Fruit fly (Drosophila melanogaster) whole organism, embryonic: Measurements from ENCODE around the gene CG6569.

Source experiments
- Aef1 ChIP-seq: fragments of 200-800 bp; sonication (Bioruptor generic); IDR thresholded peaks from 3 replicates; pipeline ENCODE4 v1.3.6; 2022; ENCODE audit warnings: missing biosample characterization, missing genetic modification characterization
- Bgb ChIP-seq: fragments of 200-800 bp; sonication (Bioruptor generic); IDR thresholded peaks from 2 replicates; pipeline ENCODE4 v1.3.6; 2022; ENCODE audit warnings: missing biosample characterization, missing genetic modification characterization; ENCODE audit not compliant: partially characterized antibody
- CG10321 ChIP-seq: fragments of 200-800 bp; sonication (Bioruptor generic); IDR thresholded peaks from 2 replicates; pipeline ENCODE4 v1.3.6; 2022; ENCODE audit warnings: missing biosample characterization, missing genetic modification characterization
- CG10366 ChIP-seq: fragments of 200-800 bp; sonication (Bioruptor generic); IDR thresholded peaks from 2 replicates; pipeline ENCODE4 v1.3.6; 2022; ENCODE audit warnings: missing biosample characterization, missing genetic modification characterization
- CG10654 ChIP-seq: fragments of 200-800 bp; sonication (Bioruptor generic); optimal IDR thresholded peaks from 2 replicates; lab custom pipeline; 2016; ENCODE audit warnings: missing biosample characterization, missing genetic modification characterization
- CG10979 ChIP-seq: fragments of 200-800 bp; sonication (Bioruptor generic); optimal IDR thresholded peaks from 2 replicates; lab custom pipeline; 2018; ENCODE audit warnings: missing biosample characterization, mild to moderate bottlenecking, missing genetic modification characterization, moderate library complexity
- CG11504 ChIP-seq: fragments of 200-800 bp; sonication (Bioruptor generic); optimal IDR thresholded peaks from 3 replicates; lab custom pipeline; 2019; ENCODE audit warnings: missing biosample characterization, mild to moderate bottlenecking, missing genetic modification characterization, moderate library complexity
- CG11695 ChIP-seq: fragments of 200-800 bp; sonication (Bioruptor generic); IDR thresholded peaks from 3 replicates; pipeline ENCODE4 v1.3.6; 2022; ENCODE audit warnings: missing biosample characterization, missing genetic modification characterization
- CG12769 ChIP-seq: fragments of 200-800 bp; sonication (Bioruptor generic); optimal IDR thresholded peaks from 2 replicates; lab custom pipeline; 2019; ENCODE audit warnings: missing biosample characterization, mild to moderate bottlenecking, missing genetic modification characterization, moderate library complexity
- CG17359 ChIP-seq: fragments of 200-800 bp; sonication (Bioruptor generic); optimal IDR thresholded peaks from 3 replicates; lab custom pipeline; 2018; ENCODE audit warnings: missing biosample characterization, mild to moderate bottlenecking, missing genetic modification characterization, moderate library complexity
- CG18619 ChIP-seq: fragments of 200-800 bp; sonication (Bioruptor generic); optimal IDR thresholded peaks from 3 replicates; lab custom pipeline; 2017; ENCODE audit warnings: missing biosample characterization, mild to moderate bottlenecking, missing genetic modification characterization
- CG2202 ChIP-seq: fragments of 200-800 bp; sonication (Bioruptor generic); optimal IDR thresholded peaks from 2 replicates; lab custom pipeline; 2018; ENCODE audit warnings: missing biosample characterization, mild to moderate bottlenecking, missing genetic modification characterization
- CG2678 ChIP-seq: fragments of 200-800 bp; sonication (Bioruptor generic); optimal IDR thresholded peaks from 3 replicates; lab custom pipeline; 2019; ENCODE audit warnings: missing biosample characterization, mild to moderate bottlenecking, missing genetic modification characterization, moderate library complexity
- CG2712 ChIP-seq: fragments of 200-800 bp; optimal IDR thresholded peaks from 3 replicates; lab custom pipeline; 2019; ENCODE audit warnings: missing biosample characterization, mild to moderate bottlenecking, missing genetic modification characterization, moderate library complexity
- CG2875 ChIP-seq: fragments of 200-800 bp; sonication (Bioruptor generic); optimal IDR thresholded peaks from 2 replicates; lab custom pipeline; 2017; ENCODE audit warnings: missing biosample characterization, mild to moderate bottlenecking, missing genetic modification characterization, missing genetic modification reagents
- CG4360 ChIP-seq: fragments of 200-800 bp; sonication (Bioruptor generic); IDR thresholded peaks from 2 replicates; pipeline ENCODE4 v1.3.6; 2022; ENCODE audit warnings: missing biosample characterization, missing genetic modification characterization
- CG6654 ChIP-seq: fragments of 200-800 bp; sonication (Bioruptor generic); optimal IDR thresholded peaks from 2 replicates; lab custom pipeline; 2017; ENCODE audit warnings: missing biosample characterization, mild to moderate bottlenecking, missing genetic modification characterization
- CG7556 ChIP-seq: fragments of 200-800 bp; sonication (Bioruptor generic); optimal IDR thresholded peaks from 2 replicates; lab custom pipeline; 2017; ENCODE audit warnings: missing biosample characterization, mild to moderate bottlenecking, missing genetic modification characterization
- CG7963 ChIP-seq: fragments of 200-800 bp; sonication (Bioruptor generic); IDR thresholded peaks from 3 replicates; pipeline ENCODE4 v1.3.6; 2022; ENCODE audit warnings: missing biosample characterization, missing genetic modification characterization; ENCODE audit not compliant: partially characterized antibody
- CG8089 ChIP-seq: fragments of 200-800 bp; sonication (Bioruptor generic); optimal IDR thresholded peaks from 3 replicates; lab custom pipeline; 2016; ENCODE audit warnings: missing biosample characterization, missing genetic modification characterization
- CG8388 ChIP-seq: fragments of 200-800 bp; sonication (Bioruptor generic); optimal IDR thresholded peaks from 2 replicates; lab custom pipeline; 2019; ENCODE audit warnings: missing biosample characterization, mild to moderate bottlenecking, missing genetic modification characterization, moderate library complexity
- Dad ChIP-seq: fragments of 200-800 bp; sonication (Bioruptor generic); optimal IDR thresholded peaks from 3 replicates; lab custom pipeline; 2016; ENCODE audit warnings: missing biosample characterization, missing genetic modification characterization
- Deaf1 ChIP-seq: fragments of 200-800 bp; optimal IDR thresholded peaks from 3 replicates; lab custom pipeline; 2019; ENCODE audit warnings: missing biosample characterization, mild to moderate bottlenecking, missing genetic modification characterization, moderate library complexity
- E2f2 ChIP-seq: fragments of 200-800 bp; sonication (Bioruptor generic); IDR thresholded peaks from 2 replicates; pipeline ENCODE4 v1.3.6; 2022; ENCODE audit warnings: missing biosample characterization, missing genetic modification characterization
- GATAe ChIP-seq: fragments of 200-800 bp; sonication (Bioruptor generic); conservative IDR thresholded peaks from 2 replicates; pipeline ENCODE4 v1.3.6; 2022; ENCODE audit warnings: missing biosample characterization, missing genetic modification characterization
- HLH54F ChIP-seq: fragments of 200-800 bp; sonication (Bioruptor generic); optimal IDR thresholded peaks from 3 replicates; lab custom pipeline; 2016; ENCODE audit warnings: missing biosample characterization, missing genetic modification characterization
- Med ChIP-seq: fragments of 200-800 bp; sonication (Bioruptor generic); peaks from one replicate; lab custom pipeline; 2016; ENCODE audit warnings: missing biosample characterization, missing genetic modification characterization, mild to moderate bottlenecking, inconsistent platforms, moderate library complexity
- Meics ChIP-seq: fragments of 200-800 bp; sonication (Bioruptor generic); optimal IDR thresholded peaks from 2 replicates; lab custom pipeline; 2017; ENCODE audit warnings: missing biosample characterization, mild to moderate bottlenecking, missing genetic modification characterization
- Nf-YB ChIP-seq: fragments of 200-800 bp; sonication (Bioruptor generic); optimal IDR thresholded peaks from 3 replicates; lab custom pipeline; 2019; ENCODE audit warnings: missing biosample characterization, mild to moderate bottlenecking, missing genetic modification characterization, moderate library complexity
- PHDP ChIP-seq: fragments of 200-800 bp; sonication (Bioruptor generic); optimal IDR thresholded peaks from 3 replicates; lab custom pipeline; 2018; ENCODE audit warnings: missing biosample characterization, mild to moderate bottlenecking, missing genetic modification characterization, moderate library complexity
- Spps ChIP-seq: fragments of 200-800 bp; sonication (Bioruptor generic); optimal IDR thresholded peaks from 2 replicates; lab custom pipeline; 2018; ENCODE audit warnings: missing biosample characterization, mild to moderate bottlenecking, missing genetic modification characterization
- cad ChIP-seq: fragments of >200 bp; optimal IDR thresholded peaks from 2 replicates; lab custom pipeline; 2017; ENCODE audit warnings: missing biosample characterization, missing genetic modification characterization
- chm ChIP-seq: fragments of 200-800 bp; sonication (Bioruptor generic); IDR thresholded peaks from 2 replicates; pipeline ENCODE4 v1.3.6; 2022; ENCODE audit warnings: missing biosample characterization, missing genetic modification characterization
- da ChIP-seq: fragments of 200-800 bp; sonication (Bioruptor generic); optimal IDR thresholded peaks from 2 replicates; lab custom pipeline; 2016; ENCODE audit warnings: missing biosample characterization, missing genetic modification characterization
- dati ChIP-seq: fragments of 200-800 bp; sonication (Bioruptor generic); IDR thresholded peaks from 2 replicates; pipeline ENCODE4 v1.3.6; 2022; ENCODE audit warnings: missing biosample characterization, missing genetic modification characterization
- dmrt11E ChIP-seq: fragments of 200-800 bp; sonication (Bioruptor generic); optimal IDR thresholded peaks from 3 replicates; lab custom pipeline; 2018; ENCODE audit warnings: missing biosample characterization, mild to moderate bottlenecking, missing genetic modification characterization, moderate library complexity
- ftz-f1 ChIP-seq: fragments of 200-800 bp; sonication (Bioruptor generic); optimal IDR thresholded peaks from 2 replicates; lab custom pipeline; 2016; ENCODE audit warnings: missing biosample characterization, missing genetic modification characterization
- grn ChIP-seq: fragments of 200-800 bp; sonication (Bioruptor generic); optimal IDR thresholded peaks from 3 replicates; lab custom pipeline; 2017; ENCODE audit warnings: missing biosample characterization, missing genetic modification characterization
- jigr1 ChIP-seq: fragments of 200-800 bp; sonication (Bioruptor generic); IDR thresholded peaks from 3 replicates; pipeline ENCODE4 v1.3.6; 2022; ENCODE audit warnings: missing biosample characterization, missing genetic modification characterization
- nmo ChIP-seq: fragments of 200-800 bp; sonication (Bioruptor generic); optimal IDR thresholded peaks from 2 replicates; lab custom pipeline; 2018; ENCODE audit warnings: missing biosample characterization, mild to moderate bottlenecking, missing genetic modification characterization, moderate library complexity
- p53 ChIP-seq: fragments of 200-800 bp; sonication (Bioruptor generic); optimal IDR thresholded peaks from 2 replicates; lab custom pipeline; 2016; ENCODE audit warnings: missing biosample characterization, missing genetic modification characterization
- psq ChIP-seq: fragments of 200-800 bp; sonication (Bioruptor generic); optimal IDR thresholded peaks from 2 replicates; lab custom pipeline; 2017; ENCODE audit warnings: missing biosample characterization, missing genetic modification characterization
- rib ChIP-seq: fragments of 200-800 bp; sonication (Bioruptor generic); IDR thresholded peaks from 2 replicates; pipeline ENCODE4 v1.3.6; 2022; ENCODE audit warnings: missing biosample characterization, missing genetic modification characterization
- row ChIP-seq: fragments of 200-800 bp; sonication (Bioruptor generic); IDR thresholded peaks from 3 replicates; pipeline ENCODE4 v1.3.6; 2022; ENCODE audit warnings: missing biosample characterization, missing genetic modification characterization
- salm ChIP-seq: fragments of 200-800 bp; sonication (Bioruptor generic); optimal IDR thresholded peaks from 2 replicates; lab custom pipeline; 2018; ENCODE audit warnings: missing biosample characterization, mild to moderate bottlenecking, missing genetic modification characterization
- sens-2 ChIP-seq: fragments of 200-800 bp; sonication (Bioruptor generic); IDR thresholded peaks from 2 replicates; pipeline ENCODE4 v1.3.6; 2022; ENCODE audit warnings: missing biosample characterization, missing genetic modification characterization
- shn ChIP-seq: fragments of 200-800 bp; sonication (Bioruptor generic); optimal IDR thresholded peaks from 3 replicates; lab custom pipeline; 2016; ENCODE audit warnings: missing biosample characterization, missing genetic modification characterization

Gene CG6569

dm6 chr3R:21835388-21836200, 32.1 kb downstream of the CG6569 start (continued):
- no peak for TF ChIP-seq CG10979
- no peak for TF ChIP-seq CG10366 (GFP tag; lab: Robert Waterston, UW)
- peak; percentile 30 for TF ChIP-seq Med (GFP tag; lab: Kevin White, UChicago)
- TF ChIP-seq CG2875: no peak
- no peak for TF ChIP-seq sens-2 (GFP tag; lab: Robert Waterston, UW)
- TF ChIP-seq nmo (GFP tag; lab: Kevin White, UChicago): peak; percentile 14
- 0 out of 2 replicates have a peak, but pooled peaks have one; percentile 40 for TF ChIP-seq rib (GFP tag; lab: Robert Waterston, UW)
- peak; percentile 26 for TF ChIP-seq CG11504 (tag; lab: Kevin White, UChicago)
- TF ChIP-seq E2f2 (GFP tag; lab: Robert Waterston, UW): no peak
- no peak for TF ChIP-seq CG10321 (GFP tag; lab: Robert Waterston, UW)
- TF ChIP-seq cad (GFP tag; lab: Kevin White, UChicago): no peak
- TF ChIP-seq CG18619 (GFP tag; lab: Kevin White, UChicago): no peak
- peak; percentile 0 for TF ChIP-seq CG2678 (tag; lab: Kevin White, UChicago)
- TF ChIP-seq da (GFP tag; lab: Kevin White, UChicago): no peak
- peak; percentile 46; the same call in 2 of the 3 replicates for TF ChIP-seq row (GFP tag; lab: Robert Waterston, UW)
- TF ChIP-seq CG8388: peak; percentile 1
- peak; percentile 48 for TF ChIP-seq CG2202 (tag; lab: Kevin White, UChicago)
- TF ChIP-seq Spps: peak; percentile 18
- TF ChIP-seq Aef1 (GFP tag; lab: Robert Waterston, UW): no peak
- TF ChIP-seq CG8089: no peak
- TF ChIP-seq shn: no peak
- TF ChIP-seq PHDP (tag; lab: Kevin White, UChicago): no peak
- TF ChIP-seq p53 (GFP tag; lab: Kevin White, UChicago): no peak
- no peak for TF ChIP-seq chm
- TF ChIP-seq Deaf1 (tag; lab: Kevin White, UChicago): peak; percentile 32
- TF ChIP-seq jigr1 (GFP tag; lab: Robert Waterston, UW): no peak
- TF ChIP-seq dati: no peak
- TF ChIP-seq HLH54F (GFP tag; lab: Kevin White, UChicago): no peak
- no peak for TF ChIP-seq Meics
- peak; percentile 20 for TF ChIP-seq Nf-YB
- TF ChIP-seq ftz-f1: peak; percentile 39
- TF ChIP-seq Bgb (GFP tag; lab: Robert Waterston, UW): no peak
- TF ChIP-seq CG7963 (GFP tag; lab: Robert Waterston, UW): no peak
- TF ChIP-seq GATAe (GFP tag; lab: Robert Waterston, UW): no peak
- peak; percentile 66 for TF ChIP-seq grn (GFP tag; lab: Kevin White, UChicago)
- no peak for TF ChIP-seq CG10654 (GFP tag; lab: Kevin White, UChicago)
- TF ChIP-seq CG4360 (GFP tag; lab: Robert Waterston, UW): no peak
- TF ChIP-seq CG7556 (GFP tag; lab: Kevin White, UChicago): peak; percentile 5
- peak; percentile 17 for TF ChIP-seq CG2712
- TF ChIP-seq CG12769 (tag; lab: Kevin White, UChicago): no peak
- TF ChIP-seq Dad (GFP tag; lab: Kevin White, UChicago): no peak
- no peak for TF ChIP-seq salm (tag; lab: Kevin White, UChicago)
- TF ChIP-seq CG11695 (GFP tag; lab: Robert Waterston, UW): 0 out of 3 replicates have a peak, but pooled peaks have one; percentile 6
- TF ChIP-seq psq: no peak
- TF ChIP-seq dmrt11E (tag; lab: Kevin White, UChicago): peak; percentile 65
- peak; percentile 2 for TF ChIP-seq CG17359 (tag; lab: Kevin White, UChicago)
- no peak for TF ChIP-seq CG6654 (GFP tag; lab: Kevin White, UChicago)
